Fruit fly (Drosophila melanogaster) whole organism, adult: ENCODE measurements around the gene CG2611.

Experiments
- CG7045 ChIP-seq: fragments of 200-800 bp; sonication (Bioruptor generic); optimal IDR thresholded peaks from 2 replicates; lab custom pipeline; 2017; ENCODE audit warnings: missing biosample characterization, mild to moderate bottlenecking, missing genetic modification characterization
- CG7101 ChIP-seq: fragments of 200-800 bp; sonication (Bioruptor generic); optimal IDR thresholded peaks from 2 replicates; lab custom pipeline; 2018; ENCODE audit warnings: missing biosample characterization, mild to moderate bottlenecking, missing genetic modification characterization, moderate library complexity
- Clk ChIP-seq: fragments of 200-800 bp; sonication (Bioruptor generic); optimal IDR thresholded peaks from 2 replicates; lab custom pipeline; 2017; ENCODE audit warnings: missing biosample characterization, missing genetic modification characterization
- Crg-1 ChIP-seq: fragments of 200-800 bp; sonication (Bioruptor generic); optimal IDR thresholded peaks from 2 replicates; lab custom pipeline; 2016; ENCODE audit warnings: missing biosample characterization, missing genetic modification characterization
- Mnt ChIP-seq: fragments of 200-800 bp; sonication (Bioruptor generic); optimal IDR thresholded peaks from 2 replicates; lab custom pipeline; 2016; ENCODE audit warnings: missing biosample characterization, mild to moderate bottlenecking, missing genetic modification characterization
- cic ChIP-seq: fragments of 200-800 bp; sonication (Bioruptor generic); optimal IDR thresholded peaks from 2 replicates; lab custom pipeline; 2017; ENCODE audit warnings: missing biosample characterization, mild to moderate bottlenecking, missing genetic modification characterization, moderate library complexity

DNA sequence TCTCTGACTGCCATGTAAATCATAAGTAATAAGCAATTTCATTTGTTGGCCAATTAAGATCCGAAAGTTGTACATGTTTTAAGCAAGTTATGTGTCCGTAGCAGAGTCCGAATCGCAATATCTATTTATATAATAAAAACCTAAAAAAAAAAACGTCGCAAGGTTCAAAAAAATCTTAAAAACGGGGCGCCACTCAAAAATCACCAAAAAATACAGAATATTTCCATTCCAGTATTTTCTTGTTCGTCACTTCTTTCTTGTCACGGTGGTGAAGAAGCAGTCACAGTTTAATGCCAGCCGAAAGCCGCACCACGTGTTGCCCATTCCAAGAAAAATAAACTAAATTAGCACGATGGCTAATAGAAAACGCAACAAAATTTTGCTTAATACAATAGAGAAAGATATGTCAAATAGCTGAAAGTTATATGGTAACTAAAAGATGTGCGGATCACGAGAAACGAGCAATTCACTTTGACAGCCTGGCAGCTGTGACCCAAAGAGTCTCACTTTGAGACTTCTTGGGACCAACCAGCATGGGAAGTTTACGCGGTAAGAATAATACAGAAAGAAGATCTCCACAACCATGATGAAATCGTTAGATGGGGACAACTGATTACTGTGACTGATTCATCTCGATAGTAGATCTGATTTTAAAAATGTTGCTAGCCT lies 2.6 kb upstream of the CG2611 start:
- TF ChIP-seq CG7101 (tag; lab: Kevin White, UChicago) (peak; percentile 1), Clk (GFP tag; lab: Kevin White, UChicago) (no peak), cic (GFP tag; lab: Kevin White, UChicago) (no peak), Crg-1 (GFP tag; lab: Kevin White, UChicago) (peak; percentile 22), CG7045 (no peak), Mnt (GFP tag; lab: Kevin White, UChicago) (peak; percentile 97)
